Worm (Caenorhabditis elegans) whole organism, midembryonic: ENCODE results near the gene C36B7.2.

Source experiments
- T22C8.4 ChIP-seq: fragments of 200-800 bp; sonication (Bioruptor generic); IDR thresholded peaks from 2 replicates; pipeline ENCODE4 v1.3.6; 2022; ENCODE audit warnings: missing genetic modification characterization, missing compliant biosample characterization
- flt-1 ChIP-seq: fragments of 200-800 bp; sonication (Bioruptor generic); IDR thresholded peaks from 2 replicates; pipeline ENCODE4 v1.3.6; 2022; ENCODE audit warnings: missing genetic modification characterization, missing compliant biosample characterization
- klf-2 ChIP-seq: fragments of 200-800 bp; sonication (Bioruptor generic); conservative IDR thresholded peaks from 2 replicates; pipeline ENCODE4 v1.3.6; 2022; ENCODE audit warnings: missing genetic modification reagents, missing genetic modification characterization, missing compliant biosample characterization
- med-1 ChIP-seq: sonication (generic microtip); optimal IDR thresholded peaks from 2 replicates; lab custom pipeline; 2017; ENCODE audit warnings: missing genetic modification characterization, mild to moderate bottlenecking, missing compliant biosample characterization, antibody characterized with exemption, missing genetic modification reagents; ENCODE audit not compliant: insufficient read depth
- ref-1 ChIP-seq: fragments of 200-800 bp; sonication (Bioruptor generic); conservative IDR thresholded peaks from 2 replicates; pipeline ENCODE4 v1.3.6; 2022; ENCODE audit warnings: missing genetic modification reagents, missing genetic modification characterization, missing compliant biosample characterization
- tab-1 ChIP-seq: fragments of 200-800 bp; sonication (Bioruptor generic); IDR thresholded peaks from 2 replicates; pipeline ENCODE4 v1.3.6; 2022; ENCODE audit warnings: missing genetic modification characterization, missing compliant biosample characterization
- ztf-23 ChIP-seq: fragments of 200-800 bp; sonication (Bioruptor generic); IDR thresholded peaks from 2 replicates; pipeline ENCODE4 v1.3.6; 2022; ENCODE audit warnings: missing genetic modification reagents, missing genetic modification characterization, missing compliant biosample characterization
- ztf-29 ChIP-seq: fragments of 200-800 bp; sonication (Bioruptor generic); IDR thresholded peaks from 2 replicates; pipeline ENCODE4 v1.3.6; 2022; ENCODE audit warnings: missing genetic modification reagents, missing genetic modification characterization, missing compliant biosample characterization

ce11 chrX:7106103-7106502 lies at the start of gene C36B7.2:
- TF ChIP-seq tab-1 (GFP tag; lab: Robert Waterston, UW) (no peak), flt-1 (GFP tag; lab: Robert Waterston, UW) (no peak), ref-1 (GFP tag; lab: Robert Waterston, UW) (no peak), med-1 (GFP tag; lab: Kevin White, UChicago) (no peak), ztf-23 (no peak), klf-2 (GFP tag; lab: Robert Waterston, UW) (no peak), ztf-29 (GFP tag; lab: Robert Waterston, UW) (no peak), T22C8.4 (GFP tag; lab: Robert Waterston, UW) (no peak)
